Worm (Caenorhabditis elegans) whole organism, mixed stage, embryonic: Measurements from ENCODE around the gene T12C9.7.

ENCODE experiments used
- ces-1 ChIP-seq: fragments of 150-350 bp; optimal IDR thresholded peaks from 2 replicates; lab custom pipeline; 2014; ENCODE audit warnings: missing biosample characterization, missing genetic modification reagents, missing genetic modification characterization
- mab-5 ChIP-seq: fragments of 150-350 bp; optimal IDR thresholded peaks from 2 replicates; lab custom pipeline; 2014; ENCODE audit warnings: missing biosample characterization, missing genetic modification characterization

- TF ChIP-seq mab-5 (tag; lab: Kevin White, UChicago) (no peak), ces-1 (no peak)
Measured at ce11 chrII:4434278-4434677, 26.5 kb downstream of the T12C9.7 start.
